Fruit fly (Drosophila melanogaster) whole organism, prepupa: ENCODE results near the gene blot.

Experiments used
- CG11902 ChIP-seq: fragments of 200-800 bp; sonication (Bioruptor generic); optimal IDR thresholded peaks from 3 replicates; lab custom pipeline; 2016; ENCODE audit warnings: missing biosample characterization, missing genetic modification characterization
- CG15336 ChIP-seq: fragments of 200-800 bp; sonication (Bioruptor generic); IDR thresholded peaks from 2 replicates; pipeline ENCODE4 v1.3.6; 2022; ENCODE audit warnings: missing biosample characterization, missing genetic modification characterization
- CG31627 ChIP-seq: fragments of 200-800 bp; sonication (Bioruptor generic); optimal IDR thresholded peaks from 3 replicates; lab custom pipeline; 2016; ENCODE audit warnings: missing biosample characterization, missing genetic modification characterization
- CG32006 ChIP-seq: fragments of 200-800 bp; sonication (Bioruptor generic); optimal IDR thresholded peaks from 3 replicates; lab custom pipeline; 2017; ENCODE audit warnings: missing biosample characterization, mild to moderate bottlenecking, missing genetic modification characterization
- CG3919 ChIP-seq: fragments of 200-800 bp; sonication (Bioruptor generic); optimal IDR thresholded peaks from 3 replicates; lab custom pipeline; 2016; ENCODE audit warnings: missing biosample characterization, missing genetic modification characterization
- CG4318 ChIP-seq: fragments of 200-800 bp; sonication (Bioruptor generic); optimal IDR thresholded peaks from 3 replicates; lab custom pipeline; 2017; ENCODE audit warnings: missing biosample characterization, mild to moderate bottlenecking, missing genetic modification characterization
- CG6163 ChIP-seq: fragments of 200-800 bp; sonication (Bioruptor generic); IDR thresholded peaks from 3 replicates; pipeline ENCODE4 v1.3.6; 2022; ENCODE audit warnings: missing biosample characterization, missing genetic modification characterization
- CG6792 ChIP-seq: fragments of 200-800 bp; sonication (Bioruptor generic); optimal IDR thresholded peaks from 3 replicates; lab custom pipeline; 2016; ENCODE audit warnings: missing biosample characterization, missing genetic modification characterization
- CG8632 ChIP-seq: fragments of 200-800 bp; sonication (Bioruptor generic); optimal IDR thresholded peaks from 3 replicates; lab custom pipeline; 2016; ENCODE audit warnings: missing biosample characterization, missing genetic modification characterization
- CG9139 ChIP-seq: fragments of 200-800 bp; sonication (Bioruptor generic); optimal IDR thresholded peaks from 3 replicates; lab custom pipeline; 2017; ENCODE audit warnings: missing biosample characterization, mild to moderate bottlenecking, missing genetic modification characterization
- Eip75B ChIP-seq: fragments of 200-800 bp; sonication (Bioruptor generic); optimal IDR thresholded peaks from 3 replicates; lab custom pipeline; 2016; ENCODE audit warnings: missing biosample characterization, missing genetic modification characterization
- Eip78C ChIP-seq: fragments of 200-800 bp; sonication (Bioruptor generic); peaks from one replicate; lab custom pipeline; 2016; ENCODE audit warnings: missing biosample characterization, missing genetic modification characterization
- Eip93F ChIP-seq: fragments of 200-800 bp; sonication (Bioruptor generic); optimal IDR thresholded peaks from 2 replicates; lab custom pipeline; 2016; ENCODE audit warnings: missing biosample characterization, mild to moderate bottlenecking, missing genetic modification characterization
- Gug ChIP-seq: fragments of 200-800 bp; sonication (Bioruptor generic); IDR thresholded peaks from 2 replicates; pipeline ENCODE4 v1.3.6; 2022; ENCODE audit warnings: missing biosample characterization, missing genetic modification characterization
- Hr38 ChIP-seq: sonication (Bioruptor generic); optimal IDR thresholded peaks from 2 replicates; lab custom pipeline; 2016; ENCODE audit warnings: missing biosample characterization, missing genetic modification characterization
- Hr4 ChIP-seq: fragments of 200-800 bp; sonication (Bioruptor generic); optimal IDR thresholded peaks from 3 replicates; lab custom pipeline; 2016; ENCODE audit warnings: missing biosample characterization, missing genetic modification characterization
- Met ChIP-seq: fragments of 200-800 bp; sonication (Bioruptor generic); optimal IDR thresholded peaks from 3 replicates; lab custom pipeline; 2016; ENCODE audit warnings: missing biosample characterization, missing genetic modification characterization
- OdsH ChIP-seq: fragments of 200-800 bp; sonication (Bioruptor generic); optimal IDR thresholded peaks from 3 replicates; lab custom pipeline; 2016; ENCODE audit warnings: missing biosample characterization, missing genetic modification characterization
- Smox ChIP-seq: fragments of 200-800 bp; sonication (Bioruptor generic); optimal IDR thresholded peaks from 3 replicates; lab custom pipeline; 2016; ENCODE audit warnings: missing biosample characterization, missing genetic modification characterization
- Sox102F ChIP-seq: fragments of 200-800 bp; sonication (Bioruptor generic); optimal IDR thresholded peaks from 2 replicates; lab custom pipeline; 2016; ENCODE audit warnings: missing biosample characterization, mild to moderate bottlenecking, missing genetic modification characterization
- Sox14 ChIP-seq: fragments of 200-800 bp; sonication (Bioruptor generic); optimal IDR thresholded peaks from 3 replicates; lab custom pipeline; 2016; ENCODE audit warnings: missing biosample characterization, missing genetic modification characterization
- Sox15 ChIP-seq: fragments of 200-800 bp; sonication (Bioruptor generic); optimal IDR thresholded peaks from 3 replicates; lab custom pipeline; 2016; ENCODE audit warnings: missing biosample characterization, missing genetic modification characterization
- achi ChIP-seq: fragments of 200-800 bp; sonication (Bioruptor generic); optimal IDR thresholded peaks from 3 replicates; lab custom pipeline; 2016; ENCODE audit warnings: missing biosample characterization, missing genetic modification characterization
- cyc ChIP-seq: fragments of 200-800 bp; sonication (Bioruptor generic); optimal IDR thresholded peaks from 3 replicates; lab custom pipeline; 2016; ENCODE audit warnings: missing biosample characterization, missing genetic modification characterization
- dac ChIP-seq: fragments of 200-800 bp; sonication (Bioruptor generic); optimal IDR thresholded peaks from 2 replicates; lab custom pipeline; 2017; ENCODE audit warnings: missing biosample characterization, mild to moderate bottlenecking, missing genetic modification characterization
- dsx ChIP-seq: fragments of 200-800 bp; optimal IDR thresholded peaks from 3 replicates; lab custom pipeline; 2019; ENCODE audit warnings: missing biosample characterization, mild to moderate bottlenecking, missing genetic modification characterization, moderate library complexity; ENCODE audit not compliant: poor library complexity, severe bottlenecking
- esn ChIP-seq: fragments of 200-800 bp; sonication (Bioruptor generic); optimal IDR thresholded peaks from 2 replicates; lab custom pipeline; 2016; ENCODE audit warnings: missing biosample characterization, mild to moderate bottlenecking, missing genetic modification characterization, moderate library complexity
- fd85E ChIP-seq: fragments of 200-800 bp; sonication (Bioruptor generic); optimal IDR thresholded peaks from 3 replicates; lab custom pipeline; 2016; ENCODE audit warnings: missing biosample characterization, missing genetic modification characterization
- fkh ChIP-seq: fragments of 200-800 bp; sonication (Bioruptor generic); optimal IDR thresholded peaks from 3 replicates; lab custom pipeline; 2017; ENCODE audit warnings: missing biosample characterization, mild to moderate bottlenecking, missing genetic modification characterization, moderate library complexity
- net ChIP-seq: fragments of 200-800 bp; sonication (Bioruptor generic); optimal IDR thresholded peaks from 3 replicates; lab custom pipeline; 2016; ENCODE audit warnings: missing biosample characterization, missing genetic modification characterization
- salr ChIP-seq, 2 experiments: fragments of 200-800 bp; sonication (Bioruptor generic); optimal IDR thresholded peaks; 3 replicates each; lab custom pipeline; 2016 to 2018; ENCODE audit warnings: missing biosample characterization in 2 of 2, missing genetic modification characterization in 2 of 2, mild to moderate bottlenecking in 1 of 2
- svp ChIP-seq: fragments of 200-800 bp; sonication (Bioruptor generic); peaks from one replicate; lab custom pipeline; 2016; ENCODE audit warnings: missing biosample characterization, missing genetic modification characterization
- vri ChIP-seq: fragments of 200-800 bp; sonication (Bioruptor generic); optimal IDR thresholded peaks from 3 replicates; lab custom pipeline; 2016; ENCODE audit warnings: missing biosample characterization, mild to moderate bottlenecking, missing genetic modification characterization

The blot gene

DNA sequence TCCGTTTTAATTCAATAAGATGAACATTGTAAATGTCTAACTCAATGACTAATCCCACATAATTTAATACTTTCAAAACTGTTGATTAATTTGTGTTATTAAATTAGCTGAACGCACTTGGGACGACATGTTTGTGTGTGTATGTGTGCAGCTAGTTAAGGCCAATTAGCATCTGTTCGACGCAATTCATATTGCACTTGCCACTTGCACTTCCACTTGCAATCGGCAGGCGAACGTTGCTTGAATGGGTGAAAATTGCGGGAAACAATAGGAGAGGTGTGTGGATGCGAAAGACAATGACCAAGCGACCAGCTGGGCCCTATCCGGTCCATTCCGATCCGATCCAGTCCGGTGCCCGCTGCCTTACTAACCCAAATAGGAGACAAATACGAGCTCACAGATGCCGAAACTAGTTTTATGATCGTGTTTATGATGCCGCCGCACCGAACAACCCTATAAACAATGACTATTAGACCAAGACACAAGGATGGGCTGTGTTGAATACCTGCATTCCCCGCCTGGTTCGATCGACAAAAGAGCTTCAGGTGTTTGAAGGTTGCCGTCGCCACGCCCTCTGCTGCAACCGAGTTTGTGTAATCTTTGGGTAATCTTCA lies 13.7 kb downstream of the blot start:
- TF ChIP-seq fkh (GFP tag; lab: Kevin White, UChicago) (no peak), Sox15 (GFP tag; lab: Kevin White, UChicago) (no peak), svp (GFP tag; lab: Kevin White, UChicago) (no peak), Eip93F (GFP tag; lab: Kevin White, UChicago) (no peak), CG9139 (GFP tag; lab: Kevin White, UChicago) (no peak), Hr38 (no peak), Eip78C (no peak), CG11902 (GFP tag; lab: Kevin White, UChicago) (no peak), CG6792 (GFP tag; lab: Kevin White, UChicago) (no peak), Sox14 (GFP tag; lab: Kevin White, UChicago) (no peak), net (GFP tag; lab: Kevin White, UChicago) (no peak), OdsH (GFP tag; lab: Kevin White, UChicago) (no peak), Smox (GFP tag; lab: Kevin White, UChicago) (no peak), dsx (GFP tag; lab: Kevin White, UChicago) (no peak), cyc (no peak), Hr4 (GFP tag; lab: Kevin White, UChicago) (no peak), Eip75B (no peak), CG31627 (GFP tag; lab: Kevin White, UChicago) (no peak)

DNA sequence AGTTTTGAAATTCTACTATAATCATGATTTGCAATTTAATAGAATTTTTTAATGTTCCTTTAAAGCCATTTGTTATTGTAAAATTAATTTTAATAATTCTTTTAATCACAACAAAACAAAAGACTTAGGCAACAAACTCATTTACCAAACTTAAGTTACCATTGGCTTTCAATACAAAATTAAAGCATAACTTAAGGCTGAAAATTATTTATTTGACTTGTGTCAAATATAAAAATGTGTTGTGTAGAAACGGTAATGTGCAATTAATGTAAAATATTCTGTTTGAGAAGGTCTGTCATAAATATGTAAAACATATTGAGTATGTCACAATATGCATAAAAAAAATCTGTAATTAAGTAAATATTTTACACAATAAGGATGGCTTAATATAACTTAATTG lies 14.2 kb downstream of the blot start:
- no peak for TF ChIP-seq Sox102F (GFP tag; lab: Kevin White, UChicago)
- TF ChIP-seq Eip78C, result no peak
- no peak for TF ChIP-seq CG8632
- TF ChIP-seq CG15336, result no peak
- TF ChIP-seq CG32006 (GFP tag; lab: Kevin White, UChicago), result no peak
- TF ChIP-seq Eip75B, result no peak
- TF ChIP-seq, all 60 proteins: peak for 0

DNA sequence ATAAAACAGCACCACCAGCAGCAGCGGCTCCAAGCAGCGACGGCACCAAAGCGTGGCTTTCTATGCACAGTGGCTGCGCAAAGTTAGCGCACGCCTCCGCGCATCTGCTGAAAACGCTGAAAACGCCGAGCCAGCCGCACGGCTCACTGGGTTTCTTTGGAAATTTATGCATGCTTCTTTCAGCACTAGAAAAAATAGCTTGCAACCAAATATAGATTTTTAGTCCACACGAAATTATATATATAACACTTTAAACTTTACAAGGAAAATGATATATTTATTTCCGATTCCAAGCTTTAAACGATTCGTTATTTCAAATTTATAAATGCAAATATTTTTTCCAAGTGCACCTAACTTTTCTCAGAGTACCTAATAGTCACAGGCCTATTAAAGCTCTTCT lies 16.7 kb downstream of the blot start:
- TF ChIP-seq CG15336 (peak; percentile 66), CG32006 (GFP tag; lab: Kevin White, UChicago) (peak; percentile 74), CG4318 (peak; percentile 41), CG8632 (no peak), Hr4 (GFP tag; lab: Kevin White, UChicago) (peak; percentile 57), svp (GFP tag; lab: Kevin White, UChicago) (peak; percentile 28), vri (GFP tag; lab: Kevin White, UChicago) (no peak), CG3919 (GFP tag; lab: Kevin White, UChicago) (peak; percentile 20), dac (GFP tag; lab: Kevin White, UChicago) (peak; percentile 19), achi (GFP tag; lab: Kevin White, UChicago) (peak; percentile 33), Smox (GFP tag; lab: Kevin White, UChicago) (no peak), CG6792 (GFP tag; lab: Kevin White, UChicago) (peak; percentile 2), salr (GFP tag; optimal IDR thresholded peaks at IDR 0.05; lab: Kevin White, UChicago) (peak in 1 of 2 experiments; percentile 47), net (GFP tag; lab: Kevin White, UChicago) (no peak), Sox14 (GFP tag; lab: Kevin White, UChicago) (peak; percentile 9), CG6163 (GFP tag; lab: Robert Waterston, UW) (peak; percentile 50; the same call in 1 of the 3 replicates), OdsH (GFP tag; lab: Kevin White, UChicago) (peak; percentile 33), Eip78C (peak; percentile 68), esn (GFP tag; lab: Kevin White, UChicago) (no peak), Gug (GFP tag; lab: Robert Waterston, UW) (no peak)

DNA sequence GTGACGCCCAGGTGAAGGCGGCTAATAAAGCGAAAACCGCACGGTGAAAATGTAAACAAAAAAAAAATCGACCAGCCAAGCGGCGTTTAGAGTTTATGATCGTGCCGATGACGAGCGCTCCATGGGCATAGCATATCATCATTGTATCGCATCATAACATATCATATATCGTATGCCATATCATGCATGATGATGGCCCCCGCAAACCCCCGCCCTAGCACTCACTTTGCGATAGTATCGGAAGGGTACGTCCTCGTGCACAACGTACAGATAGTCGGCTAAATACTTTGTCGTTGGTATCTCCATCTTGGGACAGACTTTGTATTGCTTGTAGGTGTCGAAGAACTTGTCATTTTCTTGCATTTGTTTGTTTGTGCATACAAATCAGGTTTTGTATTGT lies 18.0 kb downstream of the blot start:
- TF ChIP-seq dsx (GFP tag; lab: Kevin White, UChicago) (peak; percentile 80), CG32006 (GFP tag; lab: Kevin White, UChicago) (no peak)

DNA sequence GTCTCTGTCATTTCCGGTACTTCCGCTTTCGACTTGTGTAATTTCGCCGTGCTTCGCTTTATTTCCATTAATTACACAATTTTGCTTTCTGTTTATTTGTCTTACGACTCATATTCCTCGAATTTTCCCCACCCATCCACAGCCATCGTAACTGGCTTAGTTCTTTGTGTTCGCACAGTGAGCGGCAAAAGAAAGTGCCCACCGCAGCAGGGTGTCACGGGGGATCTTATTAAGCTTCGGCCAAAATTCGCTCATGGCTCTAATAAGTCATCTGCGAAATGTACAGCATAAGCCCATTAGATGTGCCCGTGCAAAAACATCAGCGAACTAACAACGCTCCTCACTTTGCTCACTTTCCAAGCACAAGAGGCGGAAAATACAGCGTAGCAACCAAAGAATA lies 18.9 kb downstream of the blot start:
- TF ChIP-seq esn (GFP tag; lab: Kevin White, UChicago) (no peak), fd85E (GFP tag; lab: Kevin White, UChicago) (no peak), Met (GFP tag; lab: Kevin White, UChicago) (no peak), Eip78C (no peak)
